Fruit fly (Drosophila melanogaster) whole organism, pupa: ENCODE results near the gene Arp3.

Experiments
- CG10348 ChIP-seq: fragments of 200-800 bp; sonication (Bioruptor generic); IDR thresholded peaks from 2 replicates; pipeline ENCODE4 v1.3.6; 2022; ENCODE audit warnings: missing biosample characterization, missing genetic modification characterization
- CG12605 ChIP-seq: fragments of 200-800 bp; sonication (Bioruptor generic); IDR thresholded peaks from 2 replicates; pipeline ENCODE4 v1.3.6; 2022; ENCODE audit warnings: missing biosample characterization, missing genetic modification characterization
- CG13204 ChIP-seq: fragments of 200-800 bp; sonication (Bioruptor generic); optimal IDR thresholded peaks from 2 replicates; lab custom pipeline; 2018; ENCODE audit warnings: missing biosample characterization, mild to moderate bottlenecking, missing genetic modification characterization, moderate library complexity
- CG14655 ChIP-seq: fragments of 200-800 bp; sonication (Bioruptor generic); optimal IDR thresholded peaks from 3 replicates; lab custom pipeline; 2017; ENCODE audit warnings: mild to moderate bottlenecking, missing biosample characterization, missing genetic modification reagents, missing genetic modification characterization
- CG15710 ChIP-seq: fragments of 200-800 bp; sonication (Bioruptor generic); optimal IDR thresholded peaks from 2 replicates; lab custom pipeline; 2018; ENCODE audit warnings: missing biosample characterization, mild to moderate bottlenecking, missing genetic modification characterization, moderate library complexity
- CG17806 ChIP-seq: fragments of 200-800 bp; sonication (Bioruptor generic); optimal IDR thresholded peaks from 2 replicates; lab custom pipeline; 2018; ENCODE audit warnings: missing biosample characterization, mild to moderate bottlenecking, missing genetic modification characterization, moderate library complexity
- CG32121 ChIP-seq: fragments of 200-800 bp; sonication (Bioruptor generic); IDR thresholded peaks from 2 replicates; pipeline ENCODE4 v1.3.6; 2022; ENCODE audit warnings: missing biosample characterization, missing genetic modification characterization
- CG34367 ChIP-seq: fragments of 200-800 bp; sonication (Bioruptor generic); optimal IDR thresholded peaks from 2 replicates; lab custom pipeline; 2018; ENCODE audit warnings: missing biosample characterization, mild to moderate bottlenecking, missing genetic modification characterization
- CG4496 ChIP-seq: fragments of 200-800 bp; sonication (Bioruptor generic); IDR thresholded peaks from 3 replicates; pipeline ENCODE4 v1.3.6; 2022; ENCODE audit warnings: missing biosample characterization, missing genetic modification characterization
- CG8159 ChIP-seq: fragments of 200-800 bp; sonication (Bioruptor generic); optimal IDR thresholded peaks from 3 replicates; lab custom pipeline; 2018; ENCODE audit warnings: missing biosample characterization, mild to moderate bottlenecking, missing genetic modification characterization, moderate library complexity
- CG8301 ChIP-seq: fragments of 200-800 bp; sonication (Bioruptor generic); optimal IDR thresholded peaks from 2 replicates; lab custom pipeline; 2018; ENCODE audit warnings: missing biosample characterization, mild to moderate bottlenecking, missing genetic modification characterization
- CG9948 ChIP-seq: fragments of 200-800 bp; sonication (Bioruptor generic); optimal IDR thresholded peaks from 2 replicates; lab custom pipeline; 2018; ENCODE audit warnings: missing biosample characterization, mild to moderate bottlenecking, missing genetic modification characterization, moderate library complexity
- D1 ChIP-seq: fragments of 200-800 bp; sonication (Bioruptor generic); optimal IDR thresholded peaks from 2 replicates; lab custom pipeline; 2018; ENCODE audit warnings: missing biosample characterization, mild to moderate bottlenecking, missing genetic modification characterization, moderate library complexity
- EcR ChIP-seq: fragments of 200-800 bp; sonication (Bioruptor generic); optimal IDR thresholded peaks from 3 replicates; lab custom pipeline; 2019; ENCODE audit warnings: missing biosample characterization, missing genetic modification characterization, mild to moderate bottlenecking, moderate library complexity, missing genetic modification reagents
- Ets98B ChIP-seq: fragments of 200-800 bp; sonication (Bioruptor generic); IDR thresholded peaks from 2 replicates; pipeline ENCODE4 v1.3.6; 2022; ENCODE audit warnings: missing biosample characterization, missing genetic modification characterization
- Pif1A ChIP-seq: fragments of 200-800 bp; sonication (Bioruptor generic); optimal IDR thresholded peaks from 3 replicates; lab custom pipeline; 2016; ENCODE audit warnings: missing biosample characterization, missing genetic modification characterization
- Pif1B ChIP-seq: fragments of 200-800 bp; sonication (Bioruptor generic); optimal IDR thresholded peaks from 3 replicates; lab custom pipeline; 2016; ENCODE audit warnings: missing biosample characterization, missing genetic modification characterization
- Snoo ChIP-seq: fragments of 200-800 bp; sonication (Bioruptor generic); optimal IDR thresholded peaks from 3 replicates; lab custom pipeline; 2017; ENCODE audit warnings: missing biosample characterization, mild to moderate bottlenecking, missing genetic modification characterization, inconsistent platforms
- fd96Ca ChIP-seq: fragments of 200-800 bp; sonication (Bioruptor generic); IDR thresholded peaks from 3 replicates; pipeline ENCODE4 v1.3.6; 2022; ENCODE audit warnings: missing biosample characterization, missing genetic modification characterization
- gl ChIP-seq: fragments of 200-800 bp; sonication (Bioruptor generic); optimal IDR thresholded peaks from 2 replicates; lab custom pipeline; 2018; ENCODE audit warnings: missing biosample characterization, mild to moderate bottlenecking, missing genetic modification characterization
- rn ChIP-seq: fragments of 200-800 bp; sonication (Bioruptor generic); IDR thresholded peaks from 2 replicates; pipeline ENCODE4 v1.3.6; 2022; ENCODE audit warnings: missing biosample characterization, missing genetic modification characterization

The Arp3 gene

DNA sequence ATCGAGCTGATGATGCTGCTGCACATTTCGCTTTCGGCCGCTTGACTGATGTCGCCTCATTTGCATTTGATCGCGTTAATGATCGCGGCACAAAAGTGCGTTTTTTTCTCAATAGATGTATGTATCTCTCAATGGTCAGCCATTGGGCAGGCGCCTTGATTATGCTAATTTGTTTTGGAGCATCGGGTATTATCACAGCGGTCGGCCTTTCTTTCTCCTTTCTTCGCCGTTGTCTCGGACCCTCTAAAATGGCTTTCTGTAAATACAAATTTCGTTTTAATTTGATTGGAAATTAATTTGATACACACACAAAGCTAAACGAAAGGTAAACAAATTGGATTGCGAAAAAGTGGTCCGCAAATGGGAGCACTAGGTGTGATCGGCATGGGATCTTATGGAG lies 39.6 kb upstream of the Arp3 start:
- no peak for TF ChIP-seq CG13204 (GFP tag; lab: Kevin White, UChicago)
- no peak for TF ChIP-seq CG17806
- TF ChIP-seq CG4496 (GFP tag; lab: Robert Waterston, UW), result no peak
- TF ChIP-seq CG9948 (tag; lab: Kevin White, UChicago), result no peak
- TF ChIP-seq CG14655 (GFP tag; lab: Kevin White, UChicago), result no peak
- TF ChIP-seq CG8159 (tag; lab: Kevin White, UChicago), result no peak
- TF ChIP-seq D1 (tag; lab: Kevin White, UChicago), result no peak
- TF ChIP-seq Pif1A (GFP tag; lab: Kevin White, UChicago), result no peak
- TF ChIP-seq Snoo (tag; lab: Kevin White, UChicago), result no peak
- no peak for TF ChIP-seq gl (tag; lab: Kevin White, UChicago)
- no peak for TF ChIP-seq CG15710 (tag; lab: Kevin White, UChicago)
- TF ChIP-seq CG8301 (tag; lab: Kevin White, UChicago), result no peak

DNA sequence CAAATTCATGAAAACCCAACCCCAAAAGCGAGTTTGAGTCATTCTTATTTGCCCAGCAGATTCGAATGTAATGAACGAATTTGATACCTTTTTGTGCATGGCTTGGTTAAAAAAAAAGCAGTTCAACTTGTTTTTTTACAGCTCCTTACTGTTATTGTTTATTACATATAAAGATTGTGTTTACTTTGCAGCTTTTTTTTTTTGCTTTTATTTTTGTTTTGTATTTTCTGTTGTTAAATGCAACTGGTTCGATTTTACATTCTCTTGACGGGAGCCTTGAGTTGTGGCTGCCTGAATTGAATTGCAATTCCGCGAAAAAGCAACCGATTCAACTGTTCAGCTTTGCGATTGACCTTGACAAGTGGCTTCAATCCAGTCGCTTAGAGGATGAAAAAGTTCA lies 38.8 kb upstream of the Arp3 start:
- TF ChIP-seq D1 (tag; lab: Kevin White, UChicago), result no peak
- TF ChIP-seq CG4496 (GFP tag; lab: Robert Waterston, UW), result 0 out of 3 replicates have a peak, but pooled peaks have one; percentile 28
- TF ChIP-seq CG13204 (GFP tag; lab: Kevin White, UChicago), result peak; percentile 19

- TF ChIP-seq CG12605 (GFP tag; lab: Robert Waterston, UW) (peak; percentile 89), CG10348 (GFP tag; lab: Robert Waterston, UW) (peak; percentile 85), fd96Ca (peak; percentile 96), CG15710 (tag; lab: Kevin White, UChicago) (peak; percentile 49), gl (tag; lab: Kevin White, UChicago) (no peak), D1 (tag; lab: Kevin White, UChicago) (no peak), Pif1A (GFP tag; lab: Kevin White, UChicago) (peak; percentile 72), CG17806 (peak; percentile 67), CG32121 (GFP tag; lab: Robert Waterston, UW) (peak; percentile 96), CG13204 (GFP tag; lab: Kevin White, UChicago) (no peak), CG8159 (tag; lab: Kevin White, UChicago) (peak; percentile 69), Snoo (tag; lab: Kevin White, UChicago) (peak; percentile 23), EcR (GFP tag; lab: Kevin White, UChicago) (peak; percentile 87), CG14655 (GFP tag; lab: Kevin White, UChicago) (peak; percentile 93), Ets98B (peak; percentile 97), CG9948 (tag; lab: Kevin White, UChicago) (peak; percentile 66), CG34367 (tag; lab: Kevin White, UChicago) (peak; percentile 58), CG4496 (GFP tag; lab: Robert Waterston, UW) (peak; percentile 95), CG8301 (tag; lab: Kevin White, UChicago) (peak; percentile 91), Pif1B (GFP tag; lab: Kevin White, UChicago) (peak; percentile 59), rn (GFP tag; lab: Robert Waterston, UW) (peak; percentile 89)
These were observed 37.7 kb upstream of the Arp3 start for dm6 chr3L:8153206-8153996.

dm6 chr3L:8151727-8152199 lies 36.1 kb upstream of the Arp3 start, which contains the start of gene CG13676:
TSS of gene CG13676 (minus strand) at chr3L:8151813.
- TF ChIP-seq CG32121 (GFP tag; lab: Robert Waterston, UW) (no peak), CG34367 (tag; lab: Kevin White, UChicago) (no peak), CG13204 (GFP tag; lab: Kevin White, UChicago) (peak; percentile 30), EcR (GFP tag; lab: Kevin White, UChicago) (peak; percentile 64), fd96Ca (no peak), rn (GFP tag; lab: Robert Waterston, UW) (no peak), Pif1A (GFP tag; lab: Kevin White, UChicago) (no peak)
- TF ChIP-seq, all 21 proteins: peak for 2

- TF ChIP-seq rn (GFP tag; lab: Robert Waterston, UW) (no peak), CG8159 (tag; lab: Kevin White, UChicago) (no peak), Pif1B (GFP tag; lab: Kevin White, UChicago) (no peak), CG8301 (tag; lab: Kevin White, UChicago) (peak; percentile 19), CG32121 (GFP tag; lab: Robert Waterston, UW) (no peak), gl (tag; lab: Kevin White, UChicago) (no peak), Pif1A (GFP tag; lab: Kevin White, UChicago) (no peak), fd96Ca (no peak), Ets98B (no peak)
These were observed 35.1 kb upstream of the Arp3 start for dm6 chr3L:8150812-8151211.

- TF ChIP-seq CG15710 (tag; lab: Kevin White, UChicago) (no peak), CG32121 (GFP tag; lab: Robert Waterston, UW) (no peak)
These were observed 34.6 kb upstream of the Arp3 start for dm6 chr3L:8150284-8150683.
